Worm (Caenorhabditis elegans): ENCODE measurements around the gene coa-7.
A peak's percentile ranks its signal among the peaks of the same experiment; 100 is the strongest.

coa-7 gene

ce11 chrII:11632689-11633088 is 18.3 kb downstream of the coa-7 start:
- no peak for TF ChIP-seq unc-62 (GFP tag; optimal IDR thresholded peaks at IDR 0.05)

- no peak for TF ChIP-seq unc-62 (GFP tag; optimal IDR thresholded peaks at IDR 0.05)
These were observed 21.0 kb downstream of the coa-7 start for ce11 chrII:11629957-11630356.

- no peak for TF ChIP-seq unc-62 (GFP tag; optimal IDR thresholded peaks at IDR 0.05)
These were observed 23.0 kb downstream of the coa-7 start for ce11 chrII:11627904-11628303.

- TF ChIP-seq unc-62 (GFP tag; optimal IDR thresholded peaks at IDR 0.05): no peak
These were observed 28.3 kb downstream of the coa-7 start for ce11 chrII:11622605-11623004.

- TF ChIP-seq unc-62 (GFP tag; optimal IDR thresholded peaks at IDR 0.05): no peak
These were observed 29.4 kb downstream of the coa-7 start for ce11 chrII:11621576-11621975.

ce11 chrII:11620630-11621246 is 30.2 kb downstream of the coa-7 start:
- no peak for TF ChIP-seq unc-62 (GFP tag; optimal IDR thresholded peaks at IDR 0.05)

- peak; percentile 2 for TF ChIP-seq unc-62 (GFP tag; optimal IDR thresholded peaks at IDR 0.05)
These were observed 31.0 kb downstream of the coa-7 start for ce11 chrII:11619895-11620439.

ce11 chrII:11619171-11619570 is 31.8 kb downstream of the coa-7 start:
- no peak for TF ChIP-seq unc-62 (GFP tag; optimal IDR thresholded peaks at IDR 0.05)

- TF ChIP-seq unc-62 (GFP tag; optimal IDR thresholded peaks at IDR 0.05): no peak
These were observed 33.2 kb downstream of the coa-7 start for ce11 chrII:11617715-11618114.

ce11 chrII:11616333-11616942 is 34.5 kb downstream of the coa-7 start:
- TF ChIP-seq unc-62 (GFP tag; optimal IDR thresholded peaks at IDR 0.05): no peak

ce11 chrII:11614103-11614857 is 36.7 kb downstream of the coa-7 start:
- no peak for TF ChIP-seq unc-62 (GFP tag; optimal IDR thresholded peaks at IDR 0.05)

ce11 chrII:11612034-11612723 is 38.8 kb downstream of the coa-7 start, which contains the start of gene F07A11.5:
Gene F07A11.5 (plus strand): TSS chrII:11612300.
- TF ChIP-seq unc-62 (GFP tag; optimal IDR thresholded peaks at IDR 0.05): no peak

- TF ChIP-seq unc-62 (GFP tag; optimal IDR thresholded peaks at IDR 0.05): no peak
These were observed 39.5 kb downstream of the coa-7 start for ce11 chrII:11611462-11611861.

ce11 chrII:11604613-11605012 is 46.3 kb downstream of the coa-7 start:
- TF ChIP-seq unc-62 (GFP tag; optimal IDR thresholded peaks at IDR 0.05): no peak

ce11 chrII:11602387-11602960 is 48.5 kb downstream of the coa-7 start:
- TF ChIP-seq unc-62 (GFP tag; optimal IDR thresholded peaks at IDR 0.05): no peak

ce11 chrII:11600711-11601110 is 50.2 kb downstream of the coa-7 start, which contains the start of gene F07A11.4:
Gene F07A11.4 (plus strand): TSS chrII:11601011.
- TF ChIP-seq unc-62 (GFP tag; optimal IDR thresholded peaks at IDR 0.05): no peak
